Worm (Caenorhabditis elegans) whole organism, midembryonic: ENCODE data around the gene acl-14.
"Not testable (repeated sequence)": the region's sequence is repeated elsewhere in the genome, so short reads cannot be mapped to it uniquely, and the experiment has no call there.

Experiments
- T22C8.4 ChIP-seq: fragments of 200-800 bp; sonication (Bioruptor generic); IDR thresholded peaks from 2 replicates; pipeline ENCODE4 v1.3.6; 2022; ENCODE audit warnings: missing genetic modification characterization, missing compliant biosample characterization
- cog-1 ChIP-seq: sonication (generic microtip); optimal IDR thresholded peaks from 2 replicates; lab custom pipeline; 2016; ENCODE audit warnings: missing genetic modification characterization, missing compliant biosample characterization
- flt-1 ChIP-seq: fragments of 200-800 bp; sonication (Bioruptor generic); IDR thresholded peaks from 2 replicates; pipeline ENCODE4 v1.3.6; 2022; ENCODE audit warnings: missing genetic modification characterization, missing compliant biosample characterization
- klf-2 ChIP-seq: fragments of 200-800 bp; sonication (Bioruptor generic); conservative IDR thresholded peaks from 2 replicates; pipeline ENCODE4 v1.3.6; 2022; ENCODE audit warnings: missing genetic modification reagents, missing genetic modification characterization, missing compliant biosample characterization
- med-1 ChIP-seq: sonication (generic microtip); optimal IDR thresholded peaks from 2 replicates; lab custom pipeline; 2017; ENCODE audit warnings: missing genetic modification characterization, mild to moderate bottlenecking, missing compliant biosample characterization, antibody characterized with exemption, missing genetic modification reagents; ENCODE audit not compliant: insufficient read depth
- ref-1 ChIP-seq: fragments of 200-800 bp; sonication (Bioruptor generic); conservative IDR thresholded peaks from 2 replicates; pipeline ENCODE4 v1.3.6; 2022; ENCODE audit warnings: missing genetic modification reagents, missing genetic modification characterization, missing compliant biosample characterization
- tab-1 ChIP-seq: fragments of 200-800 bp; sonication (Bioruptor generic); IDR thresholded peaks from 2 replicates; pipeline ENCODE4 v1.3.6; 2022; ENCODE audit warnings: missing genetic modification characterization, missing compliant biosample characterization
- ztf-23 ChIP-seq: fragments of 200-800 bp; sonication (Bioruptor generic); IDR thresholded peaks from 2 replicates; pipeline ENCODE4 v1.3.6; 2022; ENCODE audit warnings: missing genetic modification reagents, missing genetic modification characterization, missing compliant biosample characterization
- ztf-29 ChIP-seq: fragments of 200-800 bp; sonication (Bioruptor generic); IDR thresholded peaks from 2 replicates; pipeline ENCODE4 v1.3.6; 2022; ENCODE audit warnings: missing genetic modification reagents, missing genetic modification characterization, missing compliant biosample characterization

acl-14 gene

ce11 chrV:9333316-9334048 lies at the start of gene acl-14:
TSS of gene acl-14 (minus strand) at chrV:9333631.
- no peak for TF ChIP-seq T22C8.4
- TF ChIP-seq ztf-29 (GFP tag; lab: Robert Waterston, UW): no peak
- TF ChIP-seq med-1 (GFP tag; lab: Kevin White, UChicago): no peak
- TF ChIP-seq tab-1 (GFP tag; lab: Robert Waterston, UW): no peak
- TF ChIP-seq ref-1: no peak
- TF ChIP-seq ztf-23: no peak
- no peak for TF ChIP-seq flt-1 (GFP tag; lab: Robert Waterston, UW)
- TF ChIP-seq cog-1 (tag; lab: Kevin White, UChicago): no peak
- TF ChIP-seq klf-2 (GFP tag; lab: Robert Waterston, UW): no peak

- TF ChIP-seq ztf-29 (GFP tag; lab: Robert Waterston, UW) (no peak), klf-2 (GFP tag; lab: Robert Waterston, UW) (no peak), ztf-23 (no peak), ref-1 (no peak), med-1 (GFP tag; lab: Kevin White, UChicago) (no peak), T22C8.4 (peak; percentile 49; the same call in 1 of the 2 replicates), flt-1 (GFP tag; lab: Robert Waterston, UW) (no peak), tab-1 (GFP tag; lab: Robert Waterston, UW) (no peak)
Measured at ce11 chrV:9382538-9383328, 49.3 kb upstream of the acl-14 start.

DNA sequence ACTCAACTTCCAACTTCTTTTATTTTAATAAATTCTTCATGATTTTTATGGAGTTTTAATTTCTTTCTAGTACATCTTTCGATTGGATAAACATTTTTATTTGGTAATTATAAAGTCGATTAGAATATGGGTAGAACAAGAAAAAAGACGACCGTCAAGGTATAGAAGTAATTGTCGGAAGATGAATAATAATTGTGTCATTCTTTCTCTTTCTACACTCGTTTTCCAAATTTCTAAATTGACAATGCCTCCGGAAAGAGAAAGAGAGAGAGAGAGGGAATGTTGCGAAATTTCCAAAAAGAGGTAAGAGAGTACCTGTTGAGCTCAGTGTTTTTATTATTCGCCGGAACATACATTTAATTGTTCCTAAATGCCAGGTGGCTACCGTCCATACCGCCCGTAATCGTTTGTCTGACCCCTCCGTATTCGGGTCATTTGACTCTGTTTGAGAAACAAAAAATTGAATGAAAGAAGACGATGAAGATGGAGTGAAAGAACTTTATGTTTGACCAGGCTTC lies 48.5 kb upstream of the acl-14 start, which contains the start of gene E02C12.12:
Gene E02C12.12 (minus strand): TSS at position 468 of the 518 bp plus-strand sequence.
- no peak for TF ChIP-seq tab-1 (GFP tag; lab: Robert Waterston, UW)
- no peak for TF ChIP-seq med-1 (GFP tag; lab: Kevin White, UChicago)
- TF ChIP-seq ztf-23: no peak
- TF ChIP-seq T22C8.4: no peak
- no peak for TF ChIP-seq ref-1
- TF ChIP-seq cog-1 (tag; lab: Kevin White, UChicago): no peak
- no peak for TF ChIP-seq flt-1 (GFP tag; lab: Robert Waterston, UW)
- TF ChIP-seq ztf-29 (GFP tag; lab: Robert Waterston, UW): no peak
- TF ChIP-seq klf-2 (GFP tag; lab: Robert Waterston, UW): no peak

DNA sequence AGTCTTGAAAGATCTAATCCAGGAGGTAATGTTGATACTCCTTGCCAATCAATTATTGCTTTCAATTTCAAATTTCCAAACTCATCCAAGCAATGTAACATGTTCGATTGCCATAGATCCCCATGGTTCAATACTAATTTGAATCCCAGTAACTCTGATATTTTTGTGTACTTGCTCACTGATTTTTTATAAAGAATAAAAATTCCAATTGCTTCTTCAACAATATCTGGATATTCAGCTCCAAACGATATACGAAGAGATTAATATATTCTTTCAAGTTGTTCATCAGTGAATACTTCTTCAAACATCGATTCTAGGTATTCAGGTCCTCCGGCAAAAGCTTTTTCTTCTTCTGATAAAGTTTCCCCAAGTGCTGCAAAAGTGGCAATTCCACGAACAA lies 46.4 kb upstream of the acl-14 start, which contains the start of gene E02C12.11:
Gene E02C12.11 (minus strand): TSS at position 101 of the 400 bp plus-strand sequence.
- TF ChIP-seq T22C8.4; tab-1 (GFP tag; lab: Robert Waterston, UW); flt-1 (GFP tag; lab: Robert Waterston, UW): not testable (repeated sequence)

DNA sequence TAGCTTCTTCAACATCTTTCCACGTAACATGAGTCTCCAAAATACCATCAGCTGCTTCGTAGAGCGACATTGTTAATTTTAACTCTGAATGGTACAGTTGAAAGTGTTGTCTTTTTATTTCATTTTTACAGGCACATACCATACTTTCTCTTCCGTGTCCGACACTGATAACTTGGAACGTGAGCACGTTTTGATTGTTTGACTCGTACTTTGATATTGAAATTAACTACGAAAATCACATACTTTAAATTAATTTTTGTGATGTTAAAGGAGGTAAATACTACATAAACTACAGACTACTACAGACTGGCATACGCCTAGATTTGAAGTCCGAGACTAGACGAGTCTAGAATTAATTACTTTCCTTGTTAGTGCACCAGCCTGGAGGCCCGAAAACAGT lies 44.9 kb upstream of the acl-14 start, which contains the start of gene E02C12.10:
Gene E02C12.10 (minus strand): TSS at position 75 of the 400 bp plus-strand sequence.
- no peak for TF ChIP-seq ztf-23
- no peak for TF ChIP-seq cog-1 (tag; lab: Kevin White, UChicago)
- no peak for TF ChIP-seq klf-2 (GFP tag; lab: Robert Waterston, UW)
- no peak for TF ChIP-seq ztf-29 (GFP tag; lab: Robert Waterston, UW)
- no peak for TF ChIP-seq tab-1 (GFP tag; lab: Robert Waterston, UW)
- no peak for TF ChIP-seq med-1 (GFP tag; lab: Kevin White, UChicago)
- no peak for TF ChIP-seq T22C8.4
- TF ChIP-seq ref-1: no peak
- no peak for TF ChIP-seq flt-1 (GFP tag; lab: Robert Waterston, UW)

ce11 chrV:9376417-9376816 lies 43.0 kb upstream of the acl-14 start, which contains the start of gene E02C12.19:
TSS of gene E02C12.19 (minus strand) at chrV:9376517.
- no peak for TF ChIP-seq klf-2 (GFP tag; lab: Robert Waterston, UW)
- no peak for TF ChIP-seq ztf-23
- TF ChIP-seq ztf-29 (GFP tag; lab: Robert Waterston, UW): no peak
- no peak for TF ChIP-seq flt-1 (GFP tag; lab: Robert Waterston, UW)
- no peak for TF ChIP-seq ref-1
- TF ChIP-seq tab-1 (GFP tag; lab: Robert Waterston, UW): no peak
- no peak for TF ChIP-seq med-1 (GFP tag; lab: Kevin White, UChicago)
- no peak for TF ChIP-seq T22C8.4
- no peak for TF ChIP-seq cog-1 (tag; lab: Kevin White, UChicago)

ce11 chrV:9375378-9375777 lies 41.9 kb upstream of the acl-14 start, which contains the start of gene E02C12.9:
TSS of gene E02C12.9 (minus strand) at chrV:9375478.
- no peak for TF ChIP-seq tab-1 (GFP tag; lab: Robert Waterston, UW)
- TF ChIP-seq ztf-29 (GFP tag; lab: Robert Waterston, UW): no peak
- TF ChIP-seq klf-2 (GFP tag; lab: Robert Waterston, UW): no peak
- no peak for TF ChIP-seq med-1 (GFP tag; lab: Kevin White, UChicago)
- TF ChIP-seq cog-1 (tag; lab: Kevin White, UChicago): no peak
- no peak for TF ChIP-seq ref-1
- no peak for TF ChIP-seq flt-1 (GFP tag; lab: Robert Waterston, UW)
- no peak for TF ChIP-seq T22C8.4

ce11 chrV:9373473-9373872 lies 40.0 kb upstream of the acl-14 start, which contains the start of gene E02C12.8:
TSS of gene E02C12.8 (minus strand) at chrV:9373613.
- no peak for TF ChIP-seq med-1 (GFP tag; lab: Kevin White, UChicago)
- TF ChIP-seq ztf-23: no peak
- TF ChIP-seq cog-1 (tag; lab: Kevin White, UChicago): no peak
- TF ChIP-seq klf-2 (GFP tag; lab: Robert Waterston, UW): no peak
- no peak for TF ChIP-seq ztf-29 (GFP tag; lab: Robert Waterston, UW)
- TF ChIP-seq tab-1 (GFP tag; lab: Robert Waterston, UW): no peak
- TF ChIP-seq flt-1 (GFP tag; lab: Robert Waterston, UW): no peak
- no peak for TF ChIP-seq ref-1
- no peak for TF ChIP-seq T22C8.4
